Worm (Caenorhabditis elegans) whole organism, young adult: ENCODE data around the gene nsy-4.

Experiments
- B0035.1 ChIP-seq: sonication (generic microtip); optimal IDR thresholded peaks from 2 replicates; lab custom pipeline; 2016; ENCODE audit warnings: missing genetic modification characterization, mild to moderate bottlenecking, missing compliant biosample characterization, missing genotype, missing genetic modification reagents
- B0261.1 ChIP-seq: sonication (generic microtip); optimal IDR thresholded peaks from 2 replicates; lab custom pipeline; 2016; ENCODE audit warnings: mild to moderate bottlenecking, missing genetic modification characterization, moderate library complexity, missing compliant biosample characterization
- B0336.3 ChIP-seq: fragments of 200-800 bp; sonication (Bioruptor generic); IDR thresholded peaks from 2 replicates; pipeline ENCODE4 v1.3.6; 2022; ENCODE audit warnings: missing genetic modification characterization, missing compliant biosample characterization
- C17E4.6 ChIP-seq: fragments of 200-800 bp; sonication (Bioruptor generic); IDR thresholded peaks from 2 replicates; pipeline ENCODE4 v1.3.6; 2022; ENCODE audit warnings: missing genetic modification reagents, missing genetic modification characterization, missing compliant biosample characterization
- F22D6.2 ChIP-seq: sonication (generic microtip); optimal IDR thresholded peaks from 2 replicates; lab custom pipeline; 2016; ENCODE audit warnings: mild to moderate bottlenecking, missing genetic modification characterization, missing compliant biosample characterization
- F33H1.4 ChIP-seq: fragments of 200-800 bp; sonication (Bioruptor generic); IDR thresholded peaks from 2 replicates; pipeline ENCODE4 v1.3.6; 2022; ENCODE audit warnings: missing genetic modification reagents, missing genetic modification characterization, missing compliant biosample characterization
- F39B2.1 ChIP-seq: fragments of 200-800 bp; sonication (Bioruptor generic); IDR thresholded peaks from 2 replicates; pipeline ENCODE4 v1.3.6; 2022; ENCODE audit warnings: missing genetic modification reagents, missing genetic modification characterization, missing compliant biosample characterization
- F57A8.1 ChIP-seq: fragments of 200-800 bp; sonication (Bioruptor generic); optimal IDR thresholded peaks from 2 replicates; lab custom pipeline; 2018; ENCODE audit warnings: mild to moderate bottlenecking, missing genetic modification characterization, moderate library complexity, missing compliant biosample characterization
- F57C9.4 ChIP-seq: sonication (generic microtip); optimal IDR thresholded peaks from 2 replicates; lab custom pipeline; 2017; ENCODE audit warnings: mild to moderate bottlenecking, missing genetic modification characterization, missing compliant biosample characterization
- K12H6.12 ChIP-seq: fragments of 200-800 bp; sonication (Bioruptor generic); optimal IDR thresholded peaks from 2 replicates; lab custom pipeline; 2018; ENCODE audit warnings: mild to moderate bottlenecking, missing genetic modification characterization, missing compliant biosample characterization
- Y53G8AR.9 ChIP-seq: fragments of 200-800 bp; sonication (Bioruptor generic); conservative IDR thresholded peaks from 2 replicates; pipeline ENCODE4 v1.3.6; 2022; ENCODE audit warnings: missing genetic modification reagents, missing genetic modification characterization, missing compliant biosample characterization
- Y67H2A.10 ChIP-seq: fragments of 200-800 bp; sonication (Bioruptor generic); conservative IDR thresholded peaks from 2 replicates; pipeline ENCODE4 v1.3.6; 2022; ENCODE audit warnings: missing genetic modification reagents, missing genetic modification characterization, missing compliant biosample characterization
- Y95B8A.8 ChIP-seq: fragments of 200-800 bp; sonication (Bioruptor generic); IDR thresholded peaks from 2 replicates; pipeline ENCODE4 v1.3.6; 2022; ENCODE audit warnings: missing genetic modification reagents, missing genetic modification characterization, missing compliant biosample characterization
- ama-1 ChIP-seq, 3 experiments: fragments of 150-350 bp in 1 of 3; sonication (generic microtip) in 2 of 3; optimal IDR thresholded peaks; 2 replicates each; lab custom pipeline; 2014 to 2018; ENCODE audit warnings: missing biosample characterization in 2 of 3, missing genetic modification characterization in 2 of 3, missing genetic modification reagents in 2 of 3
- aptf-2 ChIP-seq: fragments of 200-800 bp; sonication (Bioruptor generic); conservative IDR thresholded peaks from 2 replicates; pipeline ENCODE4 v1.3.6; 2022; ENCODE audit warnings: missing genetic modification reagents, missing genetic modification characterization, missing compliant biosample characterization
- aptf-3 ChIP-seq: fragments of 200-800 bp; sonication (Bioruptor generic); IDR thresholded peaks from 2 replicates; pipeline ENCODE4 v1.3.6; 2022; ENCODE audit warnings: missing genetic modification characterization, missing compliant biosample characterization
- attf-5 ChIP-seq: fragments of 200-800 bp; sonication (Bioruptor generic); optimal IDR thresholded peaks from 2 replicates; lab custom pipeline; 2018; ENCODE audit warnings: mild to moderate bottlenecking, missing genetic modification characterization, missing compliant biosample characterization
- bed-1 ChIP-seq: fragments of 200-800 bp; sonication (Bioruptor generic); IDR thresholded peaks from 2 replicates; pipeline ENCODE4 v1.3.6; 2022; ENCODE audit warnings: missing genetic modification reagents, missing genetic modification characterization, missing compliant biosample characterization
- bed-2 ChIP-seq: fragments of 200-800 bp; sonication (Bioruptor generic); IDR thresholded peaks from 2 replicates; pipeline ENCODE4 v1.3.6; 2022; ENCODE audit warnings: missing genetic modification reagents, missing genetic modification characterization, missing compliant biosample characterization
- cebp-2 ChIP-seq: fragments of 200-800 bp; sonication (Bioruptor generic); IDR thresholded peaks from 2 replicates; pipeline ENCODE4 v1.3.6; 2022; ENCODE audit warnings: missing genetic modification characterization, missing compliant biosample characterization
- ceh-40 ChIP-seq: fragments of 200-800 bp; sonication (Bioruptor generic); IDR thresholded peaks from 2 replicates; pipeline ENCODE4 v1.3.6; 2022; ENCODE audit warnings: missing genetic modification characterization, missing compliant biosample characterization
- ceh-79 ChIP-seq: sonication (generic microtip); optimal IDR thresholded peaks from 2 replicates; lab custom pipeline; 2017; ENCODE audit warnings: mild to moderate bottlenecking, missing genetic modification characterization, missing compliant biosample characterization
- egl-18 ChIP-seq: fragments of 200-800 bp; sonication (Bioruptor generic); IDR thresholded peaks from 2 replicates; pipeline ENCODE4 v1.3.6; 2022; ENCODE audit warnings: missing genetic modification reagents, missing genetic modification characterization, missing compliant biosample characterization
- ekl-4 ChIP-seq: fragments of 200-800 bp; sonication (Bioruptor generic); IDR thresholded peaks from 2 replicates; pipeline ENCODE4 v1.3.6; 2022; ENCODE audit warnings: missing genetic modification reagents, missing genetic modification characterization, missing compliant biosample characterization
- him-1 ChIP-seq: sonication (generic microtip); optimal IDR thresholded peaks from 2 replicates; lab custom pipeline; 2016; ENCODE audit warnings: missing genotype, missing genetic modification reagents, missing genetic modification characterization, missing compliant biosample characterization
- hsf-1 ChIP-seq: fragments of 200-800 bp; sonication (Bioruptor generic); IDR thresholded peaks from 2 replicates; pipeline ENCODE4 v1.3.6; 2022; ENCODE audit warnings: missing genetic modification reagents, missing genetic modification characterization, missing compliant biosample characterization
- lag-1 ChIP-seq: fragments of 200-800 bp; sonication (Bioruptor generic); IDR thresholded peaks from 2 replicates; pipeline ENCODE4 v1.3.6; 2022; ENCODE audit warnings: missing genetic modification reagents, missing genetic modification characterization, missing compliant biosample characterization
- lin-26 ChIP-seq: fragments of 200-800 bp; sonication (Bioruptor generic); IDR thresholded peaks from 2 replicates; pipeline ENCODE4 v1.3.6; 2022; ENCODE audit warnings: missing genetic modification reagents, missing genetic modification characterization, missing compliant biosample characterization
- lin-54 ChIP-seq: fragments of 200-800 bp; sonication (Bioruptor generic); optimal IDR thresholded peaks from 2 replicates; lab custom pipeline; 2018; ENCODE audit warnings: mild to moderate bottlenecking, missing genetic modification characterization, missing compliant biosample characterization
- madf-10 ChIP-seq: sonication (generic microtip); optimal IDR thresholded peaks from 2 replicates; lab custom pipeline; 2016; ENCODE audit warnings: mild to moderate bottlenecking, missing genetic modification characterization, missing compliant biosample characterization
- madf-3 ChIP-seq: fragments of 200-800 bp; sonication (Bioruptor generic); IDR thresholded peaks from 2 replicates; pipeline ENCODE4 v1.3.6; 2022; ENCODE audit warnings: missing genetic modification reagents, missing genetic modification characterization, missing compliant biosample characterization
- madf-6 ChIP-seq: fragments of 200-800 bp; sonication (Bioruptor generic); IDR thresholded peaks from 2 replicates; pipeline ENCODE4 v1.3.6; 2022; ENCODE audit warnings: missing genetic modification reagents, missing genetic modification characterization, missing compliant biosample characterization
- mcd-1 ChIP-seq: fragments of 200-800 bp; sonication (Bioruptor generic); IDR thresholded peaks from 2 replicates; pipeline ENCODE4 v1.3.6; 2022; ENCODE audit warnings: missing genetic modification reagents, missing genetic modification characterization, missing compliant biosample characterization
- nfyb-1 ChIP-seq: fragments of 200-800 bp; sonication (Bioruptor generic); IDR thresholded peaks from 2 replicates; pipeline ENCODE4 v1.3.6; 2022; ENCODE audit warnings: missing genetic modification reagents, missing genetic modification characterization, missing compliant biosample characterization
- nhr-90 ChIP-seq: sonication (generic microtip); optimal IDR thresholded peaks from 2 replicates; lab custom pipeline; 2016; ENCODE audit warnings: missing genotype, mild to moderate bottlenecking, missing genetic modification characterization, missing compliant biosample characterization
- pha-4 ChIP-seq: fragments of 150-350 bp; sonication (generic microtip); optimal IDR thresholded peaks from 2 replicates; lab custom pipeline; 2014; ENCODE audit warnings: missing biosample characterization, missing genetic modification reagents, missing genetic modification characterization
- rcor-1 ChIP-seq: fragments of 200-800 bp; sonication (Bioruptor generic); IDR thresholded peaks from 2 replicates; pipeline ENCODE4 v1.3.6; 2022; ENCODE audit warnings: missing genetic modification reagents, missing genetic modification characterization, missing compliant biosample characterization
- rec-8 ChIP-seq, 2 experiments: sonication (generic microtip); optimal IDR thresholded peaks; 2 replicates each; lab custom pipeline; 2016; ENCODE audit warnings: mild to moderate bottlenecking in 2 of 2, missing genetic modification characterization in 2 of 2, missing genetic modification reagents in 2 of 2, missing genotype in 2 of 2, missing biosample characterization in 1 of 2, missing compliant biosample characterization in 1 of 2, moderate library complexity in 1 of 2
- snpc-4 ChIP-seq, 5 experiments: fragments of 150-350 bp in 1 of 5; sonication (generic microtip) in 4 of 5; optimal IDR thresholded peaks; 2 replicates each; lab custom pipeline; 2014 to 2018; ENCODE audit warnings: missing genetic modification characterization in 5 of 5, missing biosample characterization in 3 of 5, antibody characterized with exemption in 2 of 5, mild to moderate bottlenecking in 2 of 5, missing compliant biosample characterization in 2 of 5, missing genotype in 2 of 5, moderate library complexity in 2 of 5, missing genetic modification reagents in 1 of 5
- tlf-1 ChIP-seq: fragments of 200-800 bp; sonication (Bioruptor generic); optimal IDR thresholded peaks from 2 replicates; lab custom pipeline; 2018; ENCODE audit warnings: mild to moderate bottlenecking, missing genetic modification characterization, missing compliant biosample characterization
- xnd-1 ChIP-seq: sonication (generic microtip); optimal IDR thresholded peaks from 2 replicates; lab custom pipeline; 2016; ENCODE audit warnings: missing genotype, missing genetic modification reagents, missing genetic modification characterization, missing compliant biosample characterization
- zim-3 ChIP-seq: sonication (generic microtip); optimal IDR thresholded peaks from 2 replicates; lab custom pipeline; 2017; ENCODE audit warnings: mild to moderate bottlenecking, missing genetic modification characterization, moderate library complexity, missing compliant biosample characterization
- ztf-18 ChIP-seq: sonication (generic microtip); optimal IDR thresholded peaks from 2 replicates; lab custom pipeline; 2016; ENCODE audit warnings: missing genotype, mild to moderate bottlenecking, missing genetic modification characterization, missing compliant biosample characterization
- ztf-25 ChIP-seq: fragments of 200-800 bp; sonication (Bioruptor generic); IDR thresholded peaks from 2 replicates; pipeline ENCODE4 v1.3.6; 2022; ENCODE audit warnings: missing genetic modification reagents, missing genetic modification characterization, missing compliant biosample characterization

nsy-4 gene

ce11 chrIV:2311554-2311953, 11.5 kb upstream of the nsy-4 start (continued):
- TF ChIP-seq Y95B8A.8 (GFP tag; lab: Robert Waterston, UW) (no peak), ama-1 (optimal IDR thresholded peaks at IDR 0.05; lab: Kevin White, UChicago) (no peak), ama-1 (GFP tag; optimal IDR thresholded peaks at IDR 0.05; lab: Kevin White, UChicago) (no peak), mcd-1 (peak; percentile 82), madf-3 (GFP tag; lab: Robert Waterston, UW) (no peak), him-1 (tag; lab: Kevin White, UChicago) (no peak), nfyb-1 (GFP tag; lab: Robert Waterston, UW) (no peak), F57A8.1 (no peak), F39B2.1 (no peak), ztf-25 (GFP tag; lab: Robert Waterston, UW) (no peak), zim-3 (tag; lab: Kevin White, UChicago) (no peak), pha-4 (tag; lab: Kevin White, UChicago) (no peak), lag-1 (no peak), ceh-40 (GFP tag; lab: Robert Waterston, UW) (no peak), hsf-1 (GFP tag; lab: Robert Waterston, UW) (no peak)

ce11 chrIV:2313721-2314683, 9.1 kb upstream of the nsy-4 start, which contains the start of gene vha-11:
Gene vha-11 (minus strand): TSS chrIV:2314567.
- TF ChIP-seq cebp-2 (GFP tag; lab: Robert Waterston, UW) (no peak), C17E4.6 (GFP tag; lab: Robert Waterston, UW) (no peak), Y67H2A.10 (GFP tag; lab: Robert Waterston, UW) (no peak), ekl-4 (GFP tag; lab: Robert Waterston, UW) (peak; percentile 48; the same call in 1 of the 2 replicates), nfyb-1 (GFP tag; lab: Robert Waterston, UW) (no peak), nhr-90 (tag; lab: Kevin White, UChicago) (no peak), ceh-40 (GFP tag; lab: Robert Waterston, UW) (0 out of 2 replicates have a peak, but pooled peaks have one; percentile 9), lin-26 (GFP tag; lab: Robert Waterston, UW) (no peak), tlf-1 (no peak), Y53G8AR.9 (GFP tag; lab: Robert Waterston, UW) (peak; percentile 60), madf-6 (no peak), aptf-2 (GFP tag; lab: Robert Waterston, UW) (0 out of 2 replicates have a peak, but pooled peaks have one; percentile 31), lag-1 (no peak), Y95B8A.8 (GFP tag; lab: Robert Waterston, UW) (0 out of 2 replicates have a peak, but pooled peaks have one; percentile 39), him-1 (tag; lab: Kevin White, UChicago) (no peak), madf-10 (no peak), F22D6.2 (tag; lab: Kevin White, UChicago) (no peak), bed-1 (GFP tag; lab: Robert Waterston, UW) (no peak), attf-5 (GFP tag; lab: Kevin White, UChicago) (no peak), rec-8 (tag; optimal IDR thresholded peaks at IDR 0.05; lab: Kevin White, UChicago) (no peak), ztf-18 (tag; lab: Kevin White, UChicago) (no peak), rcor-1 (no peak), lin-54 (GFP tag; lab: Kevin White, UChicago) (peak; percentile 40), egl-18 (GFP tag; lab: Robert Waterston, UW) (no peak), F33H1.4 (GFP tag; lab: Robert Waterston, UW) (no peak), K12H6.12 (tag; lab: Kevin White, UChicago) (no peak), ama-1 (optimal IDR thresholded peaks at IDR 0.05; lab: Kevin White, UChicago) (peak; percentile 34), ama-1 (GFP tag; optimal IDR thresholded peaks at IDR 0.05; lab: Kevin White, UChicago) (no peak), snpc-4 (GFP tag; optimal IDR thresholded peaks at IDR 0.05; lab: Kevin White, UChicago) (no peak), snpc-4 (tag; optimal IDR thresholded peaks at IDR 0.05; lab: Kevin White, UChicago) (no peak), xnd-1 (tag; lab: Kevin White, UChicago) (no peak), B0035.1 (tag; lab: Kevin White, UChicago) (no peak), B0336.3 (GFP tag; lab: Robert Waterston, UW) (peak; percentile 15; the same call in 1 of the 2 replicates), B0261.1 (no peak), aptf-3 (GFP tag; lab: Robert Waterston, UW) (no peak), ceh-79 (no peak), bed-2 (no peak), F57C9.4 (no peak)
